Worm (Caenorhabditis elegans) whole organism, L1 larva: Measurements from ENCODE around the gene F35H12.6.

Source experiments
- C04F5.9 ChIP-seq: sonication (generic microtip); optimal IDR thresholded peaks from 2 replicates; lab custom pipeline; 2016; ENCODE audit warnings: missing genetic modification characterization, missing compliant biosample characterization
- F16B12.6 ChIP-seq: fragments of 150-350 bp; optimal IDR thresholded peaks from 2 replicates; lab custom pipeline; 2014; ENCODE audit warnings: missing biosample characterization, missing genetic modification characterization
- aha-1 ChIP-seq: fragments of 150-350 bp; optimal IDR thresholded peaks from 2 replicates; lab custom pipeline; 2014; ENCODE audit warnings: missing biosample characterization, missing genetic modification characterization
- aly-2 ChIP-seq: fragments of 150-350 bp; optimal IDR thresholded peaks from 2 replicates; lab custom pipeline; 2014; ENCODE audit warnings: missing biosample characterization, missing genetic modification characterization
- ama-1 ChIP-seq: fragments of 150-350 bp; optimal IDR thresholded peaks from 2 replicates; lab custom pipeline; 2014
- blmp-1 ChIP-seq: fragments of 150-350 bp; optimal IDR thresholded peaks from 2 replicates; lab custom pipeline; 2014; ENCODE audit warnings: missing biosample characterization, missing genetic modification characterization
- ceh-8 ChIP-seq: fragments of 200-800 bp; sonication (Bioruptor generic); optimal IDR thresholded peaks from 2 replicates; lab custom pipeline; 2018; ENCODE audit warnings: mild to moderate bottlenecking, missing genetic modification characterization, moderate library complexity, missing compliant biosample characterization
- ceh-82 ChIP-seq, 3 experiments: fragments of 150-350 bp in 1 of 3; sonication (generic microtip) in 2 of 3; optimal IDR thresholded peaks; 2 replicates each; lab custom pipeline; 2014 to 2017; ENCODE audit warnings: missing biosample characterization in 3 of 3, missing genetic modification characterization in 3 of 3
- ceh-88 ChIP-seq: fragments of 200-800 bp; sonication (Bioruptor generic); IDR thresholded peaks from 2 replicates; pipeline ENCODE4 v1.3.6; 2022; ENCODE audit warnings: missing genetic modification characterization, missing compliant biosample characterization
- dpl-1 ChIP-seq, 3 experiments: fragments of 150-350 bp in 2 of 3; sonication (generic microtip) in 1 of 3; optimal IDR thresholded peaks; 2 replicates each; lab custom pipeline; 2014 to 2017; ENCODE audit warnings: missing biosample characterization in 3 of 3, missing genetic modification characterization in 3 of 3, missing genetic modification reagents in 3 of 3
- dsc-1 ChIP-seq: sonication (generic microtip); optimal IDR thresholded peaks from 2 replicates; lab custom pipeline; 2016; ENCODE audit warnings: mild to moderate bottlenecking, missing genetic modification characterization, missing compliant biosample characterization
- egl-27 ChIP-seq, 2 experiments: fragments of 150-350 bp in 1 of 2; sonication (generic microtip); optimal IDR thresholded peaks; 3 replicates each; lab custom pipeline; 2017 to 2018; ENCODE audit warnings: missing biosample characterization in 2 of 2, missing genetic modification characterization in 2 of 2, missing genetic modification reagents in 2 of 2
- elt-2 ChIP-seq: sonication (generic microtip); optimal IDR thresholded peaks from 2 replicates; lab custom pipeline; 2016; ENCODE audit warnings: missing genetic modification characterization, mild to moderate bottlenecking, inconsistent platforms, missing compliant biosample characterization, missing genetic modification reagents
- ets-5 ChIP-seq: fragments of 200-800 bp; sonication (Bioruptor generic); IDR thresholded peaks from 2 replicates; pipeline ENCODE4 v1.3.6; 2022; ENCODE audit warnings: missing genetic modification characterization, missing compliant biosample characterization
- fkh-10 ChIP-seq: sonication (generic microtip); optimal IDR thresholded peaks from 2 replicates; lab custom pipeline; 2017; ENCODE audit warnings: missing biosample characterization, missing genetic modification reagents, missing genetic modification characterization
- fkh-4 ChIP-seq: sonication (generic microtip); optimal IDR thresholded peaks from 2 replicates; lab custom pipeline; 2016; ENCODE audit warnings: missing compliant biosample characterization, missing genetic modification characterization, borderline replicate concordance
- fkh-8 ChIP-seq: sonication (generic microtip); optimal IDR thresholded peaks from 2 replicates; lab custom pipeline; 2016; ENCODE audit warnings: mild to moderate bottlenecking, missing genetic modification characterization, missing compliant biosample characterization
- fos-1 ChIP-seq: fragments of 150-350 bp; optimal IDR thresholded peaks from 2 replicates; lab custom pipeline; 2014; ENCODE audit warnings: missing biosample characterization, missing genetic modification characterization
- irx-1 ChIP-seq: sonication (generic microtip); optimal IDR thresholded peaks from 2 replicates; lab custom pipeline; 2016; ENCODE audit warnings: missing genetic modification characterization, missing compliant biosample characterization
- jun-1 ChIP-seq: fragments of 150-350 bp; optimal IDR thresholded peaks from 2 replicates; lab custom pipeline; 2014; ENCODE audit warnings: missing biosample characterization, missing genetic modification reagents, missing genetic modification characterization
- lin-14 ChIP-seq: fragments of 200-800 bp; sonication (Bioruptor generic); optimal IDR thresholded peaks from 2 replicates; lab custom pipeline; 2018; ENCODE audit warnings: mild to moderate bottlenecking, missing genetic modification characterization, moderate library complexity, missing compliant biosample characterization
- lin-15B ChIP-seq: fragments of 150-350 bp; sonication (generic microtip); optimal IDR thresholded peaks from 3 replicates; lab custom pipeline; 2014; ENCODE audit warnings: missing biosample characterization, missing genetic modification characterization
- lin-35 ChIP-seq, 2 experiments: fragments of 150-350 bp; optimal IDR thresholded peaks; 2 replicates each; lab custom pipeline; 2014; ENCODE audit warnings: missing biosample characterization in 2 of 2, missing genetic modification characterization in 2 of 2, missing genetic modification reagents in 2 of 2
- lin-39 ChIP-seq: fragments of 150-350 bp; optimal IDR thresholded peaks from 2 replicates; lab custom pipeline; 2014; ENCODE audit warnings: missing biosample characterization, missing genetic modification reagents, missing genetic modification characterization
- lir-3 ChIP-seq: sonication (generic microtip); optimal IDR thresholded peaks from 2 replicates; lab custom pipeline; 2016; ENCODE audit warnings: mild to moderate bottlenecking, missing genetic modification characterization, moderate library complexity, missing compliant biosample characterization; ENCODE audit not compliant: poor library complexity
- lsy-2 ChIP-seq, 2 experiments: fragments of 150-350 bp; optimal IDR thresholded peaks; 2 replicates each; lab custom pipeline; 2014; ENCODE audit warnings: missing biosample characterization in 2 of 2, missing genetic modification characterization in 2 of 2
- mab-9 ChIP-seq: fragments of 200-800 bp; sonication (Bioruptor generic); IDR thresholded peaks from 2 replicates; pipeline ENCODE4 v1.3.6; 2022; ENCODE audit warnings: missing genetic modification reagents, missing genetic modification characterization, missing compliant biosample characterization
- mdl-1 ChIP-seq, 2 experiments: fragments of 150-350 bp; optimal IDR thresholded peaks; 2 replicates each; lab custom pipeline; 2014 to 2017; ENCODE audit warnings: missing biosample characterization in 2 of 2, missing genetic modification characterization in 2 of 2, inconsistent platforms in 1 of 2
- mef-2 ChIP-seq: fragments of 150-350 bp; optimal IDR thresholded peaks from 2 replicates; lab custom pipeline; 2014; ENCODE audit warnings: missing biosample characterization, missing genetic modification characterization
- nhr-19 ChIP-seq: fragments of 200-800 bp; sonication (Bioruptor generic); conservative IDR thresholded peaks from 2 replicates; pipeline ENCODE4 v1.3.6; 2022; ENCODE audit warnings: missing genetic modification characterization, missing compliant biosample characterization
- nhr-20 ChIP-seq: sonication (generic microtip); optimal IDR thresholded peaks from 2 replicates; lab custom pipeline; 2016; ENCODE audit warnings: mild to moderate bottlenecking, missing genetic modification characterization, missing compliant biosample characterization
- nhr-237 ChIP-seq: fragments of 150-350 bp; optimal IDR thresholded peaks from 2 replicates; lab custom pipeline; 2014; ENCODE audit warnings: missing biosample characterization, missing genetic modification characterization
- nhr-47 ChIP-seq: sonication (generic microtip); optimal IDR thresholded peaks from 2 replicates; lab custom pipeline; 2016; ENCODE audit warnings: mild to moderate bottlenecking, missing genetic modification characterization, moderate library complexity, missing compliant biosample characterization
- nhr-71 ChIP-seq: sonication (generic microtip); optimal IDR thresholded peaks from 2 replicates; lab custom pipeline; 2016; ENCODE audit warnings: mild to moderate bottlenecking, missing genetic modification characterization, moderate library complexity, missing compliant biosample characterization
- nhr-76 ChIP-seq: sonication (generic microtip); optimal IDR thresholded peaks from 2 replicates; lab custom pipeline; 2017; ENCODE audit warnings: missing biosample characterization, missing genetic modification characterization
- nhr-77 ChIP-seq: fragments of 150-350 bp; optimal IDR thresholded peaks from 2 replicates; lab custom pipeline; 2014; ENCODE audit warnings: missing biosample characterization, missing genetic modification characterization
- nhr-84 ChIP-seq: sonication (generic microtip); optimal IDR thresholded peaks from 2 replicates; lab custom pipeline; 2017; ENCODE audit warnings: missing biosample characterization, missing genetic modification characterization
- pax-3 ChIP-seq: fragments of 200-800 bp; sonication (Bioruptor generic); optimal IDR thresholded peaks from 2 replicates; lab custom pipeline; 2018; ENCODE audit warnings: mild to moderate bottlenecking, missing genetic modification characterization, moderate library complexity, missing compliant biosample characterization
- snu-23 ChIP-seq: sonication (generic microtip); optimal IDR thresholded peaks from 2 replicates; lab custom pipeline; 2016; ENCODE audit warnings: missing genetic modification characterization, missing compliant biosample characterization
- sox-4 ChIP-seq: sonication (generic microtip); optimal IDR thresholded peaks from 2 replicates; lab custom pipeline; 2016; ENCODE audit warnings: missing genetic modification characterization, missing compliant biosample characterization
- tbx-2 ChIP-seq: sonication (generic microtip); optimal IDR thresholded peaks from 2 replicates; lab custom pipeline; 2016; ENCODE audit warnings: missing genetic modification characterization, missing compliant biosample characterization
- tlp-1 ChIP-seq: fragments of 150-350 bp; optimal IDR thresholded peaks from 2 replicates; lab custom pipeline; 2014; ENCODE audit warnings: missing biosample characterization, missing genetic modification characterization
- unc-130 ChIP-seq: fragments of 150-350 bp; optimal IDR thresholded peaks from 2 replicates; lab custom pipeline; 2017; ENCODE audit warnings: missing biosample characterization, missing genetic modification characterization, inconsistent platforms
- unc-30 ChIP-seq: sonication (generic microtip); optimal IDR thresholded peaks from 2 replicates; lab custom pipeline; 2017; ENCODE audit warnings: missing biosample characterization, missing genetic modification characterization
- unc-62 ChIP-seq: fragments of 150-350 bp; optimal IDR thresholded peaks from 2 replicates; lab custom pipeline; 2014; ENCODE audit warnings: missing biosample characterization, missing genetic modification reagents, missing genetic modification characterization
- unc-86 ChIP-seq: sonication (generic microtip); optimal IDR thresholded peaks from 2 replicates; lab custom pipeline; 2016; ENCODE audit warnings: missing genetic modification characterization, missing compliant biosample characterization
- xbp-1 ChIP-seq: sonication (generic microtip); optimal IDR thresholded peaks from 2 replicates; lab custom pipeline; 2016; ENCODE audit warnings: missing genetic modification characterization, missing compliant biosample characterization

F35H12.6 gene

DNA sequence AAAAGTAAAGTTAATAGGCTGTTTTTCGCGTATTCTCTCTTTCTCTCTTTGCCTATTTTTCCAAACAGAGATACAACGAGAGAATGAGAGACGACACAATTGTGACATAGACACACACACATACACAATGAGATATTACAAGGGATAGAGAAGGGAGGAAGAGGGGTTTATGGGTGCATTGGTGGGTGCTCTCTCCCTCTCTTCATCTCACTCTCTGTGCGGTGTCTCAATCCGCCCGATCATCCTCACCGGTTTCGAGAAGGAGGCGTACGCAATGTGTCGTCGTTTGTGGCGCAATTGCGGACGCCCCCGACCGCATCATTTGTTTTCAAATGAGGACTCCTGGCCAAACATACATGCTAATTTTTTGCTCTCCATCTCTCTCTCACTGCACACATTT, 36.4 kb downstream of the F35H12.6 start (continued):
- TF ChIP-seq ama-1 (no peak), aly-2 (tag; lab: Kevin White, UChicago) (peak; percentile 1), unc-62 (GFP tag; lab: Kevin White, UChicago) (no peak), pax-3 (tag; lab: Kevin White, UChicago) (peak; percentile 64), nhr-76 (tag; lab: Kevin White, UChicago) (peak; percentile 60), nhr-20 (tag; lab: Kevin White, UChicago) (peak; percentile 93), unc-30 (tag; lab: Kevin White, UChicago) (peak; percentile 69), F16B12.6 (tag; lab: Kevin White, UChicago) (peak; percentile 97), nhr-84 (tag; lab: Kevin White, UChicago) (no peak), C04F5.9 (no peak), elt-2 (tag; lab: Kevin White, UChicago) (peak; percentile 25), mdl-1 (tag; optimal IDR thresholded peaks at IDR 0.05; lab: Kevin White, UChicago) (peak; percentile 25 to 69), aha-1 (tag; lab: Kevin White, UChicago) (peak; percentile 23), tlp-1 (tag; lab: Kevin White, UChicago) (no peak), ceh-8 (peak; percentile 86), mef-2 (tag; lab: Kevin White, UChicago) (no peak), nhr-71 (tag; lab: Kevin White, UChicago) (peak; percentile 95), ceh-82 (tag; optimal IDR thresholded peaks at IDR 0.05; lab: Kevin White, UChicago) (peak; percentile 85 to 96 (median 91)), mab-9 (GFP tag; lab: Robert Waterston, UW) (peak; percentile 81), egl-27 (tag; optimal IDR thresholded peaks at IDR 0.05; lab: Kevin White, UChicago) (peak; percentile 75 to 76), ceh-88 (GFP tag; lab: Robert Waterston, UW) (peak; percentile 43; the same call in 1 of the 2 replicates), lin-39 (tag; lab: Kevin White, UChicago) (peak; percentile 52), lsy-2 (tag; optimal IDR thresholded peaks at IDR 0.05; lab: Kevin White, UChicago) (peak; percentile 80 to 92), xbp-1 (tag; lab: Kevin White, UChicago) (peak; percentile 89), fos-1 (peak; percentile 85), nhr-19 (GFP tag; lab: Robert Waterston, UW) (peak; percentile 86), unc-130 (peak; percentile 77), blmp-1 (tag; lab: Kevin White, UChicago) (peak; percentile 74), lin-15B (tag; lab: Kevin White, UChicago) (peak; percentile 14), lin-35 (GFP tag; optimal IDR thresholded peaks at IDR 0.05; lab: Kevin White, UChicago) (peak; percentile 78 to 84), snu-23 (GFP tag; lab: Kevin White, UChicago) (peak; percentile 97), irx-1 (tag; lab: Kevin White, UChicago) (peak; percentile 87), fkh-8 (peak; percentile 95), dpl-1 (GFP tag; optimal IDR thresholded peaks at IDR 0.05; lab: Kevin White, UChicago) (peak; percentile 61 to 72 (median 62)), nhr-237 (tag; lab: Kevin White, UChicago) (peak; percentile 79), jun-1 (tag; lab: Kevin White, UChicago) (peak; percentile 83)

DNA sequence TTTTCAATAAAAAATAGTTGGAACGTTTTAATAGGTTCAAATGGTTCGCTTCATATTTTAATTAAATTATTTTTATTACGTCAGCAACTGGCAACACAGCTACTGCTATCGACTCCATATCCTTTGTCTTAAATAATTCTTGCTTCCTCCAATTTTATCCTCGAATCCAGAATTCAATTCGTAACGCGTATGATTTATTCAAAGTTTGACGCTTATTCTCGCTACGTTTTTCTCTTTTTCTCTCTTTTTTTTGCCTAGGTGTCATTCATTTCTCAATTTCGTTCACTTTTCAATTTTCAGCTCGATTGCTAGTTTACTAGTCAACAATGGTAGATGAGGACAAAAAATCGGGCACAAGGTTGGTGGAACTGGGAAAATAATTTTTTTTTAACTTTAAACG, 37.4 kb downstream of the F35H12.6 start, which contains the start of gene arr-1:
TSS of gene arr-1 (plus strand) at position 301 of the 400 bp plus-strand sequence.
- no peak for TF ChIP-seq fkh-4 (tag; lab: Kevin White, UChicago)
- TF ChIP-seq lin-39 (tag; lab: Kevin White, UChicago) = no peak
- TF ChIP-seq dsc-1 (tag; lab: Kevin White, UChicago) = no peak
- TF ChIP-seq nhr-77 (tag; lab: Kevin White, UChicago) = no peak
- TF ChIP-seq, all 84 proteins: peak for 0

- TF ChIP-seq ets-5 (no peak), nhr-47 (tag; lab: Kevin White, UChicago) (peak; percentile 19), lir-3 (tag; lab: Kevin White, UChicago) (no peak), lin-35 (GFP tag; optimal IDR thresholded peaks at IDR 0.05; lab: Kevin White, UChicago) (peak in 1 of 2 experiments; percentile 1), fkh-10 (GFP tag; lab: Kevin White, UChicago) (no peak), lin-14 (GFP tag; lab: Kevin White, UChicago) (peak; percentile 78), ceh-82 (tag; optimal IDR thresholded peaks at IDR 0.05; lab: Kevin White, UChicago) (peak in 1 of 3 experiments; percentile 16), unc-86 (tag; lab: Kevin White, UChicago) (peak; percentile 23), nhr-71 (tag; lab: Kevin White, UChicago) (peak; percentile 26), sox-4 (no peak), tbx-2 (tag; lab: Kevin White, UChicago) (peak; percentile 2), C04F5.9 (no peak)
Measured at ce11 chrX:952557-953083, 39.5 kb downstream of the F35H12.6 start.
